Fruit fly (Drosophila melanogaster) whole organism, larva: ENCODE results near the gene CG43231.

Experiments used
- noc ChIP-seq: fragments of 200-800 bp; sonication (Bioruptor generic); optimal IDR thresholded peaks from 3 replicates; lab custom pipeline; 2019; ENCODE audit warnings: missing biosample characterization, mild to moderate bottlenecking, missing genetic modification characterization, moderate library complexity

CG43231 gene

dm6 chr2L:17704381-17704780 lies at the start of gene CG43231:
Gene CG43231 (plus strand): TSS chr2L:17704681.
- TF ChIP-seq noc (tag; lab: Kevin White, UChicago) = no peak

- TF ChIP-seq noc (tag; lab: Kevin White, UChicago) = no peak
Measured at dm6 chr2L:17671222-17671621, 33.3 kb upstream of the CG43231 start.

- no peak for TF ChIP-seq noc (tag; lab: Kevin White, UChicago)
Measured at dm6 chr2L:17715564-17716240, 11.2 kb downstream of the CG43231 start.

- TF ChIP-seq noc (tag; lab: Kevin White, UChicago) = no peak
Measured at dm6 chr2L:17721505-17721904, 17.0 kb downstream of the CG43231 start.

- no peak for TF ChIP-seq noc (tag; lab: Kevin White, UChicago)
Measured at dm6 chr2L:17734626-17735025, 30.1 kb downstream of the CG43231 start.

dm6 chr2L:17735547-17735958 lies 31.1 kb downstream of the CG43231 start:
- no peak for TF ChIP-seq noc (tag; lab: Kevin White, UChicago)

dm6 chr2L:17739428-17739827 lies 34.9 kb downstream of the CG43231 start:
- TF ChIP-seq noc (tag; lab: Kevin White, UChicago) = no peak

dm6 chr2L:17740417-17740924 lies 36.0 kb downstream of the CG43231 start:
- TF ChIP-seq noc (tag; lab: Kevin White, UChicago) = no peak

- TF ChIP-seq noc (tag; lab: Kevin White, UChicago) = no peak
Measured at dm6 chr2L:17741123-17741522, 36.6 kb downstream of the CG43231 start.

- TF ChIP-seq noc (tag; lab: Kevin White, UChicago) = no peak
Measured at dm6 chr2L:17741527-17741926, 37.0 kb downstream of the CG43231 start.

dm6 chr2L:17743735-17744134 lies 39.3 kb downstream of the CG43231 start:
- TF ChIP-seq noc (tag; lab: Kevin White, UChicago) = no peak

dm6 chr2L:17745472-17745871 lies 41.0 kb downstream of the CG43231 start:
- no peak for TF ChIP-seq noc (tag; lab: Kevin White, UChicago)

- no peak for TF ChIP-seq noc (tag; lab: Kevin White, UChicago)
Measured at dm6 chr2L:17747133-17747824, 42.8 kb downstream of the CG43231 start.

dm6 chr2L:17748746-17749358 lies 44.4 kb downstream of the CG43231 start:
- TF ChIP-seq noc (tag; lab: Kevin White, UChicago) = no peak

- TF ChIP-seq noc (tag; lab: Kevin White, UChicago) = no peak
Measured at dm6 chr2L:17750141-17750540, 45.7 kb downstream of the CG43231 start.

- TF ChIP-seq noc (tag; lab: Kevin White, UChicago) = no peak
Measured at dm6 chr2L:17751220-17751619, 46.7 kb downstream of the CG43231 start.
